Fruit fly (Drosophila melanogaster): ENCODE measurements around the gene CG15172.

DNA sequence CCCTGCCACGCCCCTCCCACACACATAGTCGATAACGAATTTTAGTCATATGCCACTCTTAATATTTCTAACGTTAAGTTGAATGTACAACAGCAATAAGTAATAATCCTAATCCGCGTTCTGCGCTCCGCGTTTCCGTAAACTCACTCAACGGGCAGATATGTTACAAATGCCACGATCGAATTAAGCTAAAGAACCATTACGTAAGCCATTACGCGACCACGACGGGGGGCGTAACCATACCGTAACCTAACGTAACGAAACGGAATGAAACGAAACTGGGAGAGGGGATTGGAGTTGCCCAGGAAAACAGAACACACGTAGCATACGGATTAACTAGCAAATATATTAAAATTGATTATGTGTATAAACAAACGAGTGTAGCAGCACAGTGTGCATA lies 35.6 kb downstream of the CG15172 start:
- no peak for TF ChIP-seq Crg-1 (GFP tag; optimal IDR thresholded peaks at IDR 0.05)
- TF ChIP-seq cic (GFP tag; optimal IDR thresholded peaks at IDR 0.05) = no peak
- TF ChIP-seq Hr96 (GFP tag; optimal IDR thresholded peaks at IDR 0.05) = no peak
- TF ChIP-seq bab1 (GFP tag; optimal IDR thresholded peaks at IDR 0.05) = no peak
- TF ChIP-seq tj (GFP tag; optimal IDR thresholded peaks at IDR 0.05) = no peak
- TF ChIP-seq kay (GFP tag; ENCODE audit: borderline replicate concordance) = no peak
- no peak for TF ChIP-seq CG7101 (tag; optimal IDR thresholded peaks at IDR 0.05)
- TF ChIP-seq pad (GFP tag; optimal IDR thresholded peaks at IDR 0.05) = no peak
- TF ChIP-seq CG1620 (GFP tag; optimal IDR thresholded peaks at IDR 0.05) = no peak
- no peak for TF ChIP-seq CG12768 (GFP tag; optimal IDR thresholded peaks at IDR 0.05)
- no peak for TF ChIP-seq cnc (optimal IDR thresholded peaks at IDR 0.05)
- TF ChIP-seq CG11617 (GFP tag; optimal IDR thresholded peaks at IDR 0.05) = no peak
- no peak for TF ChIP-seq Clk (GFP tag; optimal IDR thresholded peaks at IDR 0.05)
- TF ChIP-seq CG33017 (tag; optimal IDR thresholded peaks at IDR 0.05) = no peak

Data from whole organism, adult.